Worm (Caenorhabditis elegans) whole organism, L1 larva: Measurements from ENCODE around the gene F26H11.4.

ENCODE experiments used
- Y116A8C.19 ChIP-seq: sonication (generic microtip); optimal IDR thresholded peaks from 2 replicates; lab custom pipeline; 2016; ENCODE audit warnings: missing compliant biosample characterization, missing genetic modification characterization, borderline replicate concordance
- ama-1 ChIP-seq: fragments of 150-350 bp; optimal IDR thresholded peaks from 2 replicates; lab custom pipeline; 2014
- ceh-82 ChIP-seq, 3 experiments: fragments of 150-350 bp in 1 of 3; sonication (generic microtip) in 2 of 3; optimal IDR thresholded peaks; 2 replicates each; lab custom pipeline; 2014 to 2017; ENCODE audit warnings: missing biosample characterization in 3 of 3, missing genetic modification characterization in 3 of 3
- dpl-1 ChIP-seq, 3 experiments: fragments of 150-350 bp in 2 of 3; sonication (generic microtip) in 1 of 3; optimal IDR thresholded peaks; 2 replicates each; lab custom pipeline; 2014 to 2017; ENCODE audit warnings: missing biosample characterization in 3 of 3, missing genetic modification characterization in 3 of 3, missing genetic modification reagents in 3 of 3
- efl-1 ChIP-seq, 4 experiments: fragments of 150-350 bp; optimal IDR thresholded peaks in 3 of 4; peaks in 1 of 4; 1 replicate in 1 of 4; 2 replicates in 3 of 4; lab custom pipeline; 2014; ENCODE audit warnings: missing biosample characterization in 2 of 4, missing genetic modification characterization in 2 of 4, missing genetic modification reagents in 2 of 4
- elt-3 ChIP-seq, 6 experiments: fragments of 150-350 bp in 1 of 6; sonication (generic microtip); optimal IDR thresholded peaks; 2 replicates each; lab custom pipeline; 2017 to 2018; ENCODE audit warnings: missing biosample characterization in 6 of 6, missing genetic modification characterization in 6 of 6, inconsistent platforms in 1 of 6
- fos-1 ChIP-seq: fragments of 150-350 bp; optimal IDR thresholded peaks from 2 replicates; lab custom pipeline; 2014; ENCODE audit warnings: missing biosample characterization, missing genetic modification characterization
- irx-1 ChIP-seq: sonication (generic microtip); optimal IDR thresholded peaks from 2 replicates; lab custom pipeline; 2016; ENCODE audit warnings: missing genetic modification characterization, missing compliant biosample characterization
- mef-2 ChIP-seq: fragments of 150-350 bp; optimal IDR thresholded peaks from 2 replicates; lab custom pipeline; 2014; ENCODE audit warnings: missing biosample characterization, missing genetic modification characterization
- nhr-11 ChIP-seq: fragments of 150-350 bp; optimal IDR thresholded peaks from 2 replicates; lab custom pipeline; 2014; ENCODE audit warnings: missing biosample characterization, missing genetic modification characterization
- nhr-237 ChIP-seq: fragments of 150-350 bp; optimal IDR thresholded peaks from 2 replicates; lab custom pipeline; 2014; ENCODE audit warnings: missing biosample characterization, missing genetic modification characterization
- skn-1 ChIP-seq: fragments of 150-350 bp; optimal IDR thresholded peaks from 2 replicates; lab custom pipeline; 2014; ENCODE audit warnings: missing biosample characterization, missing genetic modification characterization
- snpc-4 ChIP-seq: fragments of 150-350 bp; optimal IDR thresholded peaks from 2 replicates; lab custom pipeline; 2014; ENCODE audit warnings: missing biosample characterization, missing genetic modification characterization
- ztf-11 ChIP-seq, 2 experiments: sonication (generic microtip); optimal IDR thresholded peaks; 2 replicates each; lab custom pipeline; 2016 to 2017; ENCODE audit warnings: missing genetic modification characterization in 2 of 2, missing biosample characterization in 1 of 2, missing compliant biosample characterization in 1 of 2

DNA sequence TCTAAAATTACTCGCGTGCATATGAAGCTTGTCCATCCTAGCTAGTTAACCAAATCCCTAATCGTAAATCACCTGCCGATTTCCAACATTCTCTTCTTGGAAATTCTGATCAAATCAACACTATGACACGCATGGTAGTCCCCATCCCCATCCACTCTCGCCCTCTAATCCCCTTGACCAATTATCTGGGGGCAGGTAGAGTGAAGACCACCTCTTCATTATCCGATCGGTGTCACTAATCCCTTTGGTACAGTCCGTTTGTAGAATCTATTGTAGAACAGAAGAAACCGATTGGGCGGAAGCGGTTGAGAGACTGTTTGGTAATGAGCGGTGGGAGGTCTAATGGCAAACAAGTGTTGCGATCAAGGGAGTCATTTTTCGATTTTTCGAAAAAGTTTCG lies 28.7 kb downstream of the F26H11.4 start:
- TF ChIP-seq dpl-1 (GFP tag; optimal IDR thresholded peaks at IDR 0.05; lab: Kevin White, UChicago) (no peak), efl-1 (optimal IDR thresholded peaks at IDR 0.05; lab: Kevin White, UChicago) (no peak), efl-1 (GFP tag; optimal IDR thresholded peaks at IDR 0.05 in 1 of 2; lab: Kevin White, UChicago) (peak in 1 of 2 experiments; percentile 29), nhr-237 (tag; lab: Kevin White, UChicago) (no peak), ceh-82 (tag; optimal IDR thresholded peaks at IDR 0.05; lab: Kevin White, UChicago) (no peak), nhr-11 (tag; lab: Kevin White, UChicago) (no peak), snpc-4 (tag; lab: Kevin White, UChicago) (no peak), fos-1 (tag; lab: Kevin White, UChicago) (no peak), Y116A8C.19 (tag; lab: Kevin White, UChicago) (no peak), ama-1 (lab: Kevin White, UChicago) (no peak), elt-3 (tag; optimal IDR thresholded peaks at IDR 0.05; lab: Kevin White, UChicago) (no peak), ztf-11 (tag; optimal IDR thresholded peaks at IDR 0.05; lab: Kevin White, UChicago) (no peak), skn-1 (no peak), irx-1 (tag; lab: Kevin White, UChicago) (no peak), mef-2 (tag; lab: Kevin White, UChicago) (no peak)
